Worm (Caenorhabditis elegans) whole organism, midembryonic: ENCODE measurements around the gene ttbk-3.

Experiments used
- T22C8.4 ChIP-seq: fragments of 200-800 bp; sonication (Bioruptor generic); IDR thresholded peaks from 2 replicates; pipeline ENCODE4 v1.3.6; 2022; ENCODE audit warnings: missing genetic modification characterization, missing compliant biosample characterization
- cog-1 ChIP-seq: sonication (generic microtip); optimal IDR thresholded peaks from 2 replicates; lab custom pipeline; 2016; ENCODE audit warnings: missing genetic modification characterization, missing compliant biosample characterization
- flt-1 ChIP-seq: fragments of 200-800 bp; sonication (Bioruptor generic); IDR thresholded peaks from 2 replicates; pipeline ENCODE4 v1.3.6; 2022; ENCODE audit warnings: missing genetic modification characterization, missing compliant biosample characterization
- klf-2 ChIP-seq: fragments of 200-800 bp; sonication (Bioruptor generic); conservative IDR thresholded peaks from 2 replicates; pipeline ENCODE4 v1.3.6; 2022; ENCODE audit warnings: missing genetic modification reagents, missing genetic modification characterization, missing compliant biosample characterization
- med-1 ChIP-seq: sonication (generic microtip); optimal IDR thresholded peaks from 2 replicates; lab custom pipeline; 2017; ENCODE audit warnings: missing genetic modification characterization, mild to moderate bottlenecking, missing compliant biosample characterization, antibody characterized with exemption, missing genetic modification reagents; ENCODE audit not compliant: insufficient read depth
- ref-1 ChIP-seq: fragments of 200-800 bp; sonication (Bioruptor generic); conservative IDR thresholded peaks from 2 replicates; pipeline ENCODE4 v1.3.6; 2022; ENCODE audit warnings: missing genetic modification reagents, missing genetic modification characterization, missing compliant biosample characterization
- tab-1 ChIP-seq: fragments of 200-800 bp; sonication (Bioruptor generic); IDR thresholded peaks from 2 replicates; pipeline ENCODE4 v1.3.6; 2022; ENCODE audit warnings: missing genetic modification characterization, missing compliant biosample characterization
- ztf-23 ChIP-seq: fragments of 200-800 bp; sonication (Bioruptor generic); IDR thresholded peaks from 2 replicates; pipeline ENCODE4 v1.3.6; 2022; ENCODE audit warnings: missing genetic modification reagents, missing genetic modification characterization, missing compliant biosample characterization
- ztf-29 ChIP-seq: fragments of 200-800 bp; sonication (Bioruptor generic); IDR thresholded peaks from 2 replicates; pipeline ENCODE4 v1.3.6; 2022; ENCODE audit warnings: missing genetic modification reagents, missing genetic modification characterization, missing compliant biosample characterization

ce11 chrIV:9915128-9915527 is 25.4 kb upstream of the ttbk-3 start:
- TF ChIP-seq ztf-29: no peak
- TF ChIP-seq ref-1: no peak
- TF ChIP-seq tab-1 (GFP tag; lab: Robert Waterston, UW): no peak
- TF ChIP-seq cog-1 (tag; lab: Kevin White, UChicago): no peak
- TF ChIP-seq flt-1 (GFP tag; lab: Robert Waterston, UW): no peak
- no peak for TF ChIP-seq klf-2
- no peak for TF ChIP-seq med-1 (GFP tag; lab: Kevin White, UChicago)
- no peak for TF ChIP-seq T22C8.4
- no peak for TF ChIP-seq ztf-23
